Worm (Caenorhabditis elegans): ENCODE data around the gene srh-281.

Gene srh-281

ce11 chrV:16155111-16155510 lies 35.5 kb upstream of the srh-281 start, which contains the start of gene str-97:
Gene str-97 (minus strand): TSS chrV:16155211.
- TF ChIP-seq ceh-82 (tag; optimal IDR thresholded peaks at IDR 0.05) (no peak), nfya-1 (tag; optimal IDR thresholded peaks at IDR 0.05; ENCODE audit: insufficient read depth) (no peak), aly-2 (tag; optimal IDR thresholded peaks at IDR 0.05) (no peak), nhr-23 (tag; optimal IDR thresholded peaks at IDR 0.05) (no peak), fkh-2 (tag; optimal IDR thresholded peaks at IDR 0.05) (no peak), nhr-67 (tag; optimal IDR thresholded peaks at IDR 0.05) (no peak), ceh-28 (tag; optimal IDR thresholded peaks at IDR 0.05) (no peak), fkh-10 (GFP tag; optimal IDR thresholded peaks at IDR 0.05) (no peak), R02D3.7 (tag; optimal IDR thresholded peaks at IDR 0.05) (no peak), zag-1 (tag; optimal IDR thresholded peaks at IDR 0.05) (no peak), egl-27 (tag; optimal IDR thresholded peaks at IDR 0.05) (no peak), ama-1 (optimal IDR thresholded peaks at IDR 0.05) (no peak), nhr-25 (tag; optimal IDR thresholded peaks at IDR 0.05) (no peak), tbx-2 (tag; optimal IDR thresholded peaks at IDR 0.05) (no peak), jun-1 (tag; optimal IDR thresholded peaks at IDR 0.05) (no peak), mml-1 (tag; optimal IDR thresholded peaks at IDR 0.05) (no peak), hmg-11 (tag; optimal IDR thresholded peaks at IDR 0.05) (no peak), lin-15B (tag; optimal IDR thresholded peaks at IDR 0.05) (no peak)

- TF ChIP-seq elt-3 (tag; optimal IDR thresholded peaks at IDR 0.05): no peak
- no peak for TF ChIP-seq sea-2 (GFP tag; optimal IDR thresholded peaks at IDR 0.05)
- no peak for TF ChIP-seq ceh-16 (tag; optimal IDR thresholded peaks at IDR 0.05)
- no peak for TF ChIP-seq lsy-12 (tag; optimal IDR thresholded peaks at IDR 0.05)
- TF ChIP-seq fkh-10 (GFP tag; optimal IDR thresholded peaks at IDR 0.05): no peak
- TF ChIP-seq nhr-11 (tag; optimal IDR thresholded peaks at IDR 0.05): no peak
- TF ChIP-seq nhr-12 (tag; optimal IDR thresholded peaks at IDR 0.05): no peak
- no peak for TF ChIP-seq zag-1 (tag; optimal IDR thresholded peaks at IDR 0.05)
- TF ChIP-seq ceh-82 (tag; optimal IDR thresholded peaks at IDR 0.05): no peak
- TF ChIP-seq nfya-1 (tag; optimal IDR thresholded peaks at IDR 0.05; ENCODE audit: insufficient read depth): no peak
- TF ChIP-seq R02D3.7 (tag; optimal IDR thresholded peaks at IDR 0.05): no peak
- TF ChIP-seq aly-2 (tag; optimal IDR thresholded peaks at IDR 0.05): no peak
Measured at ce11 chrV:16158391-16158790, 32.2 kb upstream of the srh-281 start, which contains the start of gene str-99. Gene str-99 (minus strand): TSS chrV:16158491.

- TF ChIP-seq nhr-67 (tag; optimal IDR thresholded peaks at IDR 0.05) (no peak), nhr-43 (tag; optimal IDR thresholded peaks at IDR 0.05; ENCODE audit: poor library complexity, severe bottlenecking) (no peak), tbx-2 (tag; optimal IDR thresholded peaks at IDR 0.05) (no peak), jun-1 (tag; optimal IDR thresholded peaks at IDR 0.05) (no peak), ama-1 (optimal IDR thresholded peaks at IDR 0.05) (no peak), zag-1 (tag; optimal IDR thresholded peaks at IDR 0.05) (no peak), elt-3 (tag; optimal IDR thresholded peaks at IDR 0.05) (no peak), elt-2 (tag; optimal IDR thresholded peaks at IDR 0.05) (no peak), nhr-12 (tag; optimal IDR thresholded peaks at IDR 0.05) (no peak), R02D3.7 (tag; optimal IDR thresholded peaks at IDR 0.05) (no peak), ceh-82 (tag; optimal IDR thresholded peaks at IDR 0.05) (no peak), lin-15B (tag; optimal IDR thresholded peaks at IDR 0.05) (no peak), mdl-1 (tag; optimal IDR thresholded peaks at IDR 0.05) (no peak), sea-2 (GFP tag; optimal IDR thresholded peaks at IDR 0.05) (no peak), nfya-1 (tag; optimal IDR thresholded peaks at IDR 0.05; ENCODE audit: insufficient read depth) (no peak), hmg-11 (tag; optimal IDR thresholded peaks at IDR 0.05) (no peak), mml-1 (tag; optimal IDR thresholded peaks at IDR 0.05) (no peak), ztf-11 (tag; optimal IDR thresholded peaks at IDR 0.05) (no peak), elt-1 (tag; optimal IDR thresholded peaks at IDR 0.05) (no peak), nhr-25 (tag; optimal IDR thresholded peaks at IDR 0.05) (no peak)
Measured at ce11 chrV:16159594-16159993, 31.0 kb upstream of the srh-281 start, which contains the start of gene F10A3.17. Gene F10A3.17 (minus strand): TSS chrV:16159694.

ce11 chrV:16160087-16160486 lies 30.5 kb upstream of the srh-281 start:
- TF ChIP-seq nhr-77 (tag; optimal IDR thresholded peaks at IDR 0.05) (no peak), pha-4 (tag; optimal IDR thresholded peaks at IDR 0.05) (peak; percentile 71), elt-2 (tag; optimal IDR thresholded peaks at IDR 0.05) (peak; percentile 42), zag-1 (tag; optimal IDR thresholded peaks at IDR 0.05) (no peak), nhr-43 (tag; optimal IDR thresholded peaks at IDR 0.05; ENCODE audit: poor library complexity, severe bottlenecking) (no peak), pqm-1 (tag; optimal IDR thresholded peaks at IDR 0.05) (peak; percentile 16), lin-39 (tag; optimal IDR thresholded peaks at IDR 0.05) (no peak), nhr-67 (tag; optimal IDR thresholded peaks at IDR 0.05) (no peak), nhr-237 (tag; optimal IDR thresholded peaks at IDR 0.05) (no peak), nhr-28 (tag; optimal IDR thresholded peaks at IDR 0.05) (no peak)

Measured in whole organism, L3 larva.